Worm (Caenorhabditis elegans): ENCODE results near the gene Y69A2AR.28.

- TF ChIP-seq him-1 (tag; optimal IDR thresholded peaks at IDR 0.05): no peak
- no peak for TF ChIP-seq W03F9.2 (tag; optimal IDR thresholded peaks at IDR 0.05)
Observed at ce11 chrIV:2639666-2640273, 26.9 kb upstream of the Y69A2AR.28 start.
